Worm (Caenorhabditis elegans): ENCODE data around the gene atf-7.

atf-7 gene

DNA sequence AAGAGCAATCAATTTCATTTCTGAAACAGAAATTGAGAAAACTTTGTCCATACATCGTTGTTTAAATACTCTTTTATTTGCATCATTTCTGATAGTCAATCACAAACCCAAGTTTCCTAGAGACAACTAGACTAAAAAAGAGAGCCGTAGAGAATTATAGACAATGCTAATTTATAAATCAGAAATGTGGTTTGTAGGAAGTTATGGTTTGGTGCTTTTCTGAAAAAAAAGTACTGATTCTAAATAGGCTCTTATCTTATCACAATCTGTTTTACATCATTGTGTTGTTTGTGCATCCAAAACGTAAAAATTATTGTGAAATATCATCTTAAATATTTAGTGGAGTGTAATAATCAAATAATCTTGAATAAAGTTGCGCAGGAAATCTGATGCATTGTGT, 41.8 kb upstream of the atf-7 start, which contains the start of gene ugt-62:
Gene ugt-62 (minus strand): TSS at position 20 of the 400 bp plus-strand sequence.
- TF ChIP-seq pqm-1 (tag; optimal IDR thresholded peaks at IDR 0.05) (peak; percentile 49), elt-2 (tag; optimal IDR thresholded peaks at IDR 0.05) (peak; percentile 78), hlh-4 (tag; optimal IDR thresholded peaks at IDR 0.05) (no peak), nhr-84 (tag; optimal IDR thresholded peaks at IDR 0.05) (no peak), ceh-8 (GFP tag; optimal IDR thresholded peaks at IDR 0.05) (no peak), ceh-88 (GFP tag; IDR thresholded peaks at IDR 0.05) (no peak), nhr-90 (tag; optimal IDR thresholded peaks at IDR 0.05; ENCODE audit: poor library complexity) (peak; percentile 35), fkh-8 (tag; optimal IDR thresholded peaks at IDR 0.05) (no peak), nhr-20 (tag; optimal IDR thresholded peaks at IDR 0.05) (peak; percentile 20), zip-4 (GFP tag; optimal IDR thresholded peaks at IDR 0.05) (no peak), lin-35 (GFP tag; optimal IDR thresholded peaks at IDR 0.05) (peak in 1 of 2 experiments; percentile 7)

ce11 chrIII:4530968-4531367, 32.1 kb upstream of the atf-7 start:
- TF ChIP-seq nhr-85 (tag) (peak; percentile 46), nhr-19 (GFP tag; conservative IDR thresholded peaks at IDR 0.05) (no peak), efl-1 (optimal IDR thresholded peaks at IDR 0.05) (no peak), efl-1 (GFP tag; optimal IDR thresholded peaks at IDR 0.05 in 1 of 2) (peak in 1 of 2 experiments; percentile 34)

DNA sequence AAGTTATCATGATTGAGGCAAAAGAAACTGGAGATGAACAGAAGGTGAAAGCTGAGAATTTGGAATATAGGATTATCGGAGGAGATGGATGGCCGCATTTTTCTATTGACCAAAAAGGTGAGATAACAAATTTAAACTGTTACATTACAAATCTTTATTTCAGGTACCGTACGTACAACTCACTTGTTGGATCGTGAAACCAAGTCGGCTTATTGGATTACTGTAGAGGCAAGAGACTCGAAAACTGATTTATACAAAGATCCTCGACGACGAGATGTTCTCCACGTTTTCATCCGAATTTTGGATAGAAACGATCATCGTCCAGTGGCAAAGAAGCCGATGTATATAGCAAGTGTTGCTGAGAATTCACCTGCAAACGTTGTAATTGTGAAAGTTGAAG, 27.2 kb upstream of the atf-7 start:
- TF ChIP-seq Y116A8C.19 (tag; optimal IDR thresholded peaks at IDR 0.05; ENCODE audit: borderline replicate concordance): no peak
- TF ChIP-seq lin-35 (GFP tag; optimal IDR thresholded peaks at IDR 0.05): no peak
- no peak for TF ChIP-seq skn-1 (tag; optimal IDR thresholded peaks at IDR 0.05)
- TF ChIP-seq mdl-1 (tag; optimal IDR thresholded peaks at IDR 0.05): no peak
- TF ChIP-seq nhr-12 (tag; optimal IDR thresholded peaks at IDR 0.05): no peak
- no peak for TF ChIP-seq nhr-77 (tag; optimal IDR thresholded peaks at IDR 0.05)
- no peak for TF ChIP-seq ces-1 (GFP tag; optimal IDR thresholded peaks at IDR 0.05)
- no peak for TF ChIP-seq nhr-28 (tag; optimal IDR thresholded peaks at IDR 0.05)
- no peak for TF ChIP-seq unc-98 (GFP tag; IDR thresholded peaks at IDR 0.05)
- no peak for TF ChIP-seq pax-3 (tag; optimal IDR thresholded peaks at IDR 0.05)
- no peak for TF ChIP-seq C34B4.2 (tag; optimal IDR thresholded peaks at IDR 0.05)

DNA sequence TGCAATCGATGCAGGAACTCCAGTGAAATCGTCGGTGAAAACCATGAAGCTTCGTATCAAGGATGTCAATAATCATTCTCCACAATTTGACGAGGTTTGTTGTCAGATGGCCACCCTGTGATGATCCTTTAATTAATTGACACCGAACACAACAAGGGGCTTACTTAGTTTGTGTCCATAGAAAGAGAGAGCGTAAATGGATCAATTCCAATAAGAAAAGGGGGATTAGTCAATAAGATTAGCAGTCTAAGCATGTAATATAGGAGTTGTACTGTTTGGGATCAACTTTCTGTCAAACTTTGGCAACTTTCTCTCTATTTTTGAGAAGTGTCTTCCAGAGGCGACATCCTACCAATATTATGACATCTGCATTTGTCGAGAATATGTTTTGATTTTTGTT, 25.2 kb upstream of the atf-7 start:
- TF ChIP-seq sox-4 (tag; optimal IDR thresholded peaks at IDR 0.05) (no peak), egl-27 (tag; optimal IDR thresholded peaks at IDR 0.05) (no peak), nhr-47 (tag; optimal IDR thresholded peaks at IDR 0.05) (no peak), ceh-82 (tag; optimal IDR thresholded peaks at IDR 0.05) (no peak), ceh-90 (tag; optimal IDR thresholded peaks at IDR 0.05) (no peak), skn-1 (tag; optimal IDR thresholded peaks at IDR 0.05) (no peak), fos-1 (tag; optimal IDR thresholded peaks at IDR 0.05) (no peak)

ce11 chrIII:4523411-4523810, 24.6 kb upstream of the atf-7 start:
- TF ChIP-seq C04F5.9 (tag; optimal IDR thresholded peaks at IDR 0.05): no peak
- TF ChIP-seq nhr-20 (tag; optimal IDR thresholded peaks at IDR 0.05): no peak
- no peak for TF ChIP-seq alr-1 (tag; optimal IDR thresholded peaks at IDR 0.05; ENCODE audit: borderline replicate concordance)
- no peak for TF ChIP-seq elt-3 (tag; optimal IDR thresholded peaks at IDR 0.05)
- peak; percentile 27 for TF ChIP-seq lin-14 (GFP tag; optimal IDR thresholded peaks at IDR 0.05)

Data from whole organism, L1 larva.